Worm (Caenorhabditis elegans) whole organism, midembryonic: Measurements from ENCODE around the gene mks-5.

Source experiments
- T22C8.4 ChIP-seq: fragments of 200-800 bp; sonication (Bioruptor generic); IDR thresholded peaks from 2 replicates; pipeline ENCODE4 v1.3.6; 2022; ENCODE audit warnings: missing genetic modification characterization, missing compliant biosample characterization
- cog-1 ChIP-seq: sonication (generic microtip); optimal IDR thresholded peaks from 2 replicates; lab custom pipeline; 2016; ENCODE audit warnings: missing genetic modification characterization, missing compliant biosample characterization
- flt-1 ChIP-seq: fragments of 200-800 bp; sonication (Bioruptor generic); IDR thresholded peaks from 2 replicates; pipeline ENCODE4 v1.3.6; 2022; ENCODE audit warnings: missing genetic modification characterization, missing compliant biosample characterization
- klf-2 ChIP-seq: fragments of 200-800 bp; sonication (Bioruptor generic); conservative IDR thresholded peaks from 2 replicates; pipeline ENCODE4 v1.3.6; 2022; ENCODE audit warnings: missing genetic modification reagents, missing genetic modification characterization, missing compliant biosample characterization
- med-1 ChIP-seq: sonication (generic microtip); optimal IDR thresholded peaks from 2 replicates; lab custom pipeline; 2017; ENCODE audit warnings: missing genetic modification characterization, mild to moderate bottlenecking, missing compliant biosample characterization, antibody characterized with exemption, missing genetic modification reagents; ENCODE audit not compliant: insufficient read depth
- ref-1 ChIP-seq: fragments of 200-800 bp; sonication (Bioruptor generic); conservative IDR thresholded peaks from 2 replicates; pipeline ENCODE4 v1.3.6; 2022; ENCODE audit warnings: missing genetic modification reagents, missing genetic modification characterization, missing compliant biosample characterization
- tab-1 ChIP-seq: fragments of 200-800 bp; sonication (Bioruptor generic); IDR thresholded peaks from 2 replicates; pipeline ENCODE4 v1.3.6; 2022; ENCODE audit warnings: missing genetic modification characterization, missing compliant biosample characterization
- ztf-23 ChIP-seq: fragments of 200-800 bp; sonication (Bioruptor generic); IDR thresholded peaks from 2 replicates; pipeline ENCODE4 v1.3.6; 2022; ENCODE audit warnings: missing genetic modification reagents, missing genetic modification characterization, missing compliant biosample characterization
- ztf-29 ChIP-seq: fragments of 200-800 bp; sonication (Bioruptor generic); IDR thresholded peaks from 2 replicates; pipeline ENCODE4 v1.3.6; 2022; ENCODE audit warnings: missing genetic modification reagents, missing genetic modification characterization, missing compliant biosample characterization

ce11 chrII:10753694-10754093 is 33.7 kb downstream of the mks-5 start:
- TF ChIP-seq ztf-29 (GFP tag; lab: Robert Waterston, UW) (no peak), klf-2 (no peak), tab-1 (GFP tag; lab: Robert Waterston, UW) (no peak), ztf-23 (GFP tag; lab: Robert Waterston, UW) (no peak), cog-1 (tag; lab: Kevin White, UChicago) (no peak), flt-1 (GFP tag; lab: Robert Waterston, UW) (no peak), ref-1 (GFP tag; lab: Robert Waterston, UW) (no peak), med-1 (no peak), T22C8.4 (no peak)
